Fruit fly (Drosophila melanogaster): ENCODE data around the gene CG46025.

CG46025 gene

dm6 chr2L:7809699-7810088 is 55.7 kb downstream of the CG46025 start (continued):
- peak; percentile 4; the same call in 1 of the 2 replicates for TF ChIP-seq NFAT (GFP tag; IDR thresholded peaks at IDR 0.05)
- peak; percentile 45; the same call in 1 of the 2 replicates for TF ChIP-seq chm (GFP tag; IDR thresholded peaks at IDR 0.05)
- no peak for TF ChIP-seq Chrac-16 (GFP tag; optimal IDR thresholded peaks at IDR 0.05)
- TF ChIP-seq CG7987 (GFP tag; optimal IDR thresholded peaks at IDR 0.05): peak; percentile 63
- TF ChIP-seq CG8388 (GFP tag; optimal IDR thresholded peaks at IDR 0.05): no peak
- no peak for TF ChIP-seq Ets97D (GFP tag; optimal IDR thresholded peaks at IDR 0.05)
- no peak for TF ChIP-seq sim (GFP tag; IDR thresholded peaks at IDR 0.05)
- TF ChIP-seq Gsc (GFP tag; IDR thresholded peaks at IDR 0.05): no peak
- peak; percentile 29; the same call in 1 of the 3 replicates for TF ChIP-seq CG2889 (GFP tag; IDR thresholded peaks at IDR 0.05)
- TF ChIP-seq YL-1 (GFP tag; optimal IDR thresholded peaks at IDR 0.05): peak; percentile 36
- TF ChIP-seq Opbp (GFP tag; IDR thresholded peaks at IDR 0.05; ENCODE audit: partially characterized antibody): peak; percentile 32; the same call in 1 of the 3 replicates
- peak; percentile 39 for TF ChIP-seq sug (tag; optimal IDR thresholded peaks at IDR 0.05)
- peak; percentile 86 for TF ChIP-seq CG10543 (GFP tag; optimal IDR thresholded peaks at IDR 0.05)
- TF ChIP-seq sisA (GFP tag; IDR thresholded peaks at IDR 0.05): no peak
- no peak for TF ChIP-seq H15 (GFP tag; IDR thresholded peaks at IDR 0.05)
- no peak for TF ChIP-seq CG7745 (tag; optimal IDR thresholded peaks at IDR 0.05)
- TF ChIP-seq Trl (optimal IDR thresholded peaks at IDR 0.05): peak; percentile 83 to 97
- TF ChIP-seq Trl (GFP tag; optimal IDR thresholded peaks at IDR 0.05): peak; percentile 64
- TF ChIP-seq CG9437 (GFP tag; optimal IDR thresholded peaks at IDR 0.05): no peak
- peak; percentile 45; the same call in 1 of the 2 replicates for TF ChIP-seq Rfx (GFP tag; IDR thresholded peaks at IDR 0.05)
- peak; percentile 66 for TF ChIP-seq CG3163 (GFP tag; optimal IDR thresholded peaks at IDR 0.05)
- peak; percentile 97 for TF ChIP-seq CG12769 (tag; optimal IDR thresholded peaks at IDR 0.05)
- TF ChIP-seq Dref (GFP tag; IDR thresholded peaks at IDR 0.05): 0 out of 2 replicates have a peak, but pooled peaks have one; percentile 35
- TF ChIP-seq pzg (GFP tag; optimal IDR thresholded peaks at IDR 0.05): peak; percentile 48
- TF ChIP-seq Fer1 (GFP tag; optimal IDR thresholded peaks at IDR 0.05): peak; percentile 46
- peak; percentile 92 for TF ChIP-seq cg (GFP tag; optimal IDR thresholded peaks at IDR 0.05)
- TF ChIP-seq CG4707 (GFP tag; optimal IDR thresholded peaks at IDR 0.05): peak; percentile 34
- no peak for TF ChIP-seq stwl (tag; optimal IDR thresholded peaks at IDR 0.05)
- TF ChIP-seq hbn (GFP tag; IDR thresholded peaks at IDR 0.05; ENCODE audit: partially characterized antibody): peak; percentile 26
- TF ChIP-seq CG12744 (GFP tag; optimal IDR thresholded peaks at IDR 0.05): no peak
- peak; percentile 11 for TF ChIP-seq CG8924 (tag; optimal IDR thresholded peaks at IDR 0.05)
- TF ChIP-seq CG14441 (GFP tag; IDR thresholded peaks at IDR 0.05): no peak
- TF ChIP-seq Bdp1 (GFP tag; optimal IDR thresholded peaks at IDR 0.05): no peak
- TF ChIP-seq dmrt11E (tag; optimal IDR thresholded peaks at IDR 0.05): no peak
- no peak for TF ChIP-seq NfI (GFP tag; optimal IDR thresholded peaks at IDR 0.05)
- peak; percentile 58; the same call in 1 of the 2 replicates for TF ChIP-seq CG13287 (GFP tag; IDR thresholded peaks at IDR 0.05; ENCODE audit: partially characterized antibody)
- peak; percentile 29 for TF ChIP-seq CG2120 (GFP tag; optimal IDR thresholded peaks at IDR 0.05)
- peak; percentile 17; the same call in 1 of the 2 replicates for TF ChIP-seq unc-4 (GFP tag; IDR thresholded peaks at IDR 0.05; ENCODE audit: partially characterized antibody)
- TF ChIP-seq vvl (GFP tag; IDR thresholded peaks at IDR 0.05): peak; percentile 49; the same call in 1 of the 2 replicates
- no peak for TF ChIP-seq C15 (GFP tag; IDR thresholded peaks at IDR 0.05)
- TF ChIP-seq CG17385 (GFP tag; optimal IDR thresholded peaks at IDR 0.05): peak; percentile 2
- TF ChIP-seq shn (GFP tag; optimal IDR thresholded peaks at IDR 0.05): no peak
- peak; percentile 74 for TF ChIP-seq CG1832 (GFP tag; optimal IDR thresholded peaks at IDR 0.05)
- TF ChIP-seq Dll (GFP tag; IDR thresholded peaks at IDR 0.05; ENCODE audit: partially characterized antibody): peak; percentile 34; the same call in 1 of the 4 replicates
- TF ChIP-seq CG8290 (GFP tag; optimal IDR thresholded peaks at IDR 0.05): no peak
- peak in 1 of 2 experiments; percentile 49 for TF ChIP-seq CG8290 (tag; optimal IDR thresholded peaks at IDR 0.05)
- TF ChIP-seq ERR (GFP tag; optimal IDR thresholded peaks at IDR 0.05): peak; percentile 8
- TF ChIP-seq trem (tag; optimal IDR thresholded peaks at IDR 0.05): no peak
- no peak for TF ChIP-seq lilli (GFP tag; optimal IDR thresholded peaks at IDR 0.05)
- TF ChIP-seq CG4854 (GFP tag; optimal IDR thresholded peaks at IDR 0.05): no peak
- no peak for TF ChIP-seq Atf-2 (GFP tag; optimal IDR thresholded peaks at IDR 0.05)

Measured in whole organism, embryonic.